Fruit fly (Drosophila melanogaster) whole organism, pupa: ENCODE results near the gene CG5466.

Experiments used
- CG10348 ChIP-seq: fragments of 200-800 bp; sonication (Bioruptor generic); IDR thresholded peaks from 2 replicates; pipeline ENCODE4 v1.3.6; 2022; ENCODE audit warnings: missing biosample characterization, missing genetic modification characterization
- CG12605 ChIP-seq: fragments of 200-800 bp; sonication (Bioruptor generic); IDR thresholded peaks from 2 replicates; pipeline ENCODE4 v1.3.6; 2022; ENCODE audit warnings: missing biosample characterization, missing genetic modification characterization
- CG13204 ChIP-seq: fragments of 200-800 bp; sonication (Bioruptor generic); optimal IDR thresholded peaks from 2 replicates; lab custom pipeline; 2018; ENCODE audit warnings: missing biosample characterization, mild to moderate bottlenecking, missing genetic modification characterization, moderate library complexity
- CG14655 ChIP-seq: fragments of 200-800 bp; sonication (Bioruptor generic); optimal IDR thresholded peaks from 3 replicates; lab custom pipeline; 2017; ENCODE audit warnings: mild to moderate bottlenecking, missing biosample characterization, missing genetic modification reagents, missing genetic modification characterization
- CG15710 ChIP-seq: fragments of 200-800 bp; sonication (Bioruptor generic); optimal IDR thresholded peaks from 2 replicates; lab custom pipeline; 2018; ENCODE audit warnings: missing biosample characterization, mild to moderate bottlenecking, missing genetic modification characterization, moderate library complexity
- CG17806 ChIP-seq: fragments of 200-800 bp; sonication (Bioruptor generic); optimal IDR thresholded peaks from 2 replicates; lab custom pipeline; 2018; ENCODE audit warnings: missing biosample characterization, mild to moderate bottlenecking, missing genetic modification characterization, moderate library complexity
- CG32121 ChIP-seq: fragments of 200-800 bp; sonication (Bioruptor generic); IDR thresholded peaks from 2 replicates; pipeline ENCODE4 v1.3.6; 2022; ENCODE audit warnings: missing biosample characterization, missing genetic modification characterization
- CG34367 ChIP-seq: fragments of 200-800 bp; sonication (Bioruptor generic); optimal IDR thresholded peaks from 2 replicates; lab custom pipeline; 2018; ENCODE audit warnings: missing biosample characterization, mild to moderate bottlenecking, missing genetic modification characterization
- CG4496 ChIP-seq: fragments of 200-800 bp; sonication (Bioruptor generic); IDR thresholded peaks from 3 replicates; pipeline ENCODE4 v1.3.6; 2022; ENCODE audit warnings: missing biosample characterization, missing genetic modification characterization
- CG8159 ChIP-seq: fragments of 200-800 bp; sonication (Bioruptor generic); optimal IDR thresholded peaks from 3 replicates; lab custom pipeline; 2018; ENCODE audit warnings: missing biosample characterization, mild to moderate bottlenecking, missing genetic modification characterization, moderate library complexity
- CG8301 ChIP-seq: fragments of 200-800 bp; sonication (Bioruptor generic); optimal IDR thresholded peaks from 2 replicates; lab custom pipeline; 2018; ENCODE audit warnings: missing biosample characterization, mild to moderate bottlenecking, missing genetic modification characterization
- CG9948 ChIP-seq: fragments of 200-800 bp; sonication (Bioruptor generic); optimal IDR thresholded peaks from 2 replicates; lab custom pipeline; 2018; ENCODE audit warnings: missing biosample characterization, mild to moderate bottlenecking, missing genetic modification characterization, moderate library complexity
- D1 ChIP-seq: fragments of 200-800 bp; sonication (Bioruptor generic); optimal IDR thresholded peaks from 2 replicates; lab custom pipeline; 2018; ENCODE audit warnings: missing biosample characterization, mild to moderate bottlenecking, missing genetic modification characterization, moderate library complexity
- EcR ChIP-seq: fragments of 200-800 bp; sonication (Bioruptor generic); optimal IDR thresholded peaks from 3 replicates; lab custom pipeline; 2019; ENCODE audit warnings: missing biosample characterization, missing genetic modification characterization, mild to moderate bottlenecking, moderate library complexity, missing genetic modification reagents
- Ets98B ChIP-seq: fragments of 200-800 bp; sonication (Bioruptor generic); IDR thresholded peaks from 2 replicates; pipeline ENCODE4 v1.3.6; 2022; ENCODE audit warnings: missing biosample characterization, missing genetic modification characterization
- Pif1A ChIP-seq: fragments of 200-800 bp; sonication (Bioruptor generic); optimal IDR thresholded peaks from 3 replicates; lab custom pipeline; 2016; ENCODE audit warnings: missing biosample characterization, missing genetic modification characterization
- Pif1B ChIP-seq: fragments of 200-800 bp; sonication (Bioruptor generic); optimal IDR thresholded peaks from 3 replicates; lab custom pipeline; 2016; ENCODE audit warnings: missing biosample characterization, missing genetic modification characterization
- Snoo ChIP-seq: fragments of 200-800 bp; sonication (Bioruptor generic); optimal IDR thresholded peaks from 3 replicates; lab custom pipeline; 2017; ENCODE audit warnings: missing biosample characterization, mild to moderate bottlenecking, missing genetic modification characterization, inconsistent platforms
- fd96Ca ChIP-seq: fragments of 200-800 bp; sonication (Bioruptor generic); IDR thresholded peaks from 3 replicates; pipeline ENCODE4 v1.3.6; 2022; ENCODE audit warnings: missing biosample characterization, missing genetic modification characterization
- gl ChIP-seq: fragments of 200-800 bp; sonication (Bioruptor generic); optimal IDR thresholded peaks from 2 replicates; lab custom pipeline; 2018; ENCODE audit warnings: missing biosample characterization, mild to moderate bottlenecking, missing genetic modification characterization
- rn ChIP-seq: fragments of 200-800 bp; sonication (Bioruptor generic); IDR thresholded peaks from 2 replicates; pipeline ENCODE4 v1.3.6; 2022; ENCODE audit warnings: missing biosample characterization, missing genetic modification characterization

The CG5466 gene

dm6 chr3R:20597407-20598325 lies 20.0 kb upstream of the CG5466 start:
- TF ChIP-seq Ets98B (GFP tag; lab: Robert Waterston, UW) (no peak), CG13204 (peak; percentile 41), CG32121 (GFP tag; lab: Robert Waterston, UW) (no peak), Snoo (tag; lab: Kevin White, UChicago) (no peak)

- TF ChIP-seq D1 (tag; lab: Kevin White, UChicago): no peak
- TF ChIP-seq CG32121 (GFP tag; lab: Robert Waterston, UW): no peak
- TF ChIP-seq CG17806 (tag; lab: Kevin White, UChicago): no peak
- no peak for TF ChIP-seq CG15710 (tag; lab: Kevin White, UChicago)
- no peak for TF ChIP-seq Ets98B (GFP tag; lab: Robert Waterston, UW)
- TF ChIP-seq Snoo (tag; lab: Kevin White, UChicago): no peak
- TF ChIP-seq CG4496 (GFP tag; lab: Robert Waterston, UW): no peak
- no peak for TF ChIP-seq CG13204
- no peak for TF ChIP-seq CG12605
- TF ChIP-seq gl (tag; lab: Kevin White, UChicago): no peak
- TF ChIP-seq Pif1B: no peak
- no peak for TF ChIP-seq CG14655 (GFP tag; lab: Kevin White, UChicago)
- TF ChIP-seq CG34367 (tag; lab: Kevin White, UChicago): no peak
- TF ChIP-seq CG10348 (GFP tag; lab: Robert Waterston, UW): no peak
These were observed 17.6 kb upstream of the CG5466 start for dm6 chr3R:20600109-20600508.

- TF ChIP-seq rn (GFP tag; lab: Robert Waterston, UW): no peak
- no peak for TF ChIP-seq CG13204
- TF ChIP-seq EcR (GFP tag; lab: Kevin White, UChicago): no peak
- TF ChIP-seq CG32121 (GFP tag; lab: Robert Waterston, UW): no peak
- TF ChIP-seq CG4496 (GFP tag; lab: Robert Waterston, UW): no peak
- no peak for TF ChIP-seq CG10348 (GFP tag; lab: Robert Waterston, UW)
- TF ChIP-seq gl (tag; lab: Kevin White, UChicago): no peak
- no peak for TF ChIP-seq CG9948
- no peak for TF ChIP-seq Pif1A (GFP tag; lab: Kevin White, UChicago)
- no peak for TF ChIP-seq CG8159 (tag; lab: Kevin White, UChicago)
- TF ChIP-seq CG12605: no peak
- no peak for TF ChIP-seq Snoo (tag; lab: Kevin White, UChicago)
- TF ChIP-seq CG17806 (tag; lab: Kevin White, UChicago): no peak
- TF ChIP-seq CG15710 (tag; lab: Kevin White, UChicago): no peak
- no peak for TF ChIP-seq CG8301 (tag; lab: Kevin White, UChicago)
- TF ChIP-seq Ets98B (GFP tag; lab: Robert Waterston, UW): no peak
- TF ChIP-seq fd96Ca: no peak
- TF ChIP-seq Pif1B: no peak
- TF ChIP-seq CG14655 (GFP tag; lab: Kevin White, UChicago): no peak
These were observed 15.1 kb upstream of the CG5466 start for dm6 chr3R:20602599-20602998.

dm6 chr3R:20604078-20604477 lies 13.6 kb upstream of the CG5466 start:
- TF ChIP-seq Ets98B (GFP tag; lab: Robert Waterston, UW) (peak; percentile 69), CG8159 (tag; lab: Kevin White, UChicago) (no peak), CG8301 (tag; lab: Kevin White, UChicago) (no peak), rn (GFP tag; lab: Robert Waterston, UW) (no peak), CG10348 (GFP tag; lab: Robert Waterston, UW) (no peak), EcR (GFP tag; lab: Kevin White, UChicago) (peak; percentile 20), CG15710 (tag; lab: Kevin White, UChicago) (no peak), CG17806 (tag; lab: Kevin White, UChicago) (no peak), D1 (tag; lab: Kevin White, UChicago) (no peak), CG14655 (GFP tag; lab: Kevin White, UChicago) (no peak), Pif1A (GFP tag; lab: Kevin White, UChicago) (no peak), Snoo (tag; lab: Kevin White, UChicago) (no peak), gl (tag; lab: Kevin White, UChicago) (no peak), fd96Ca (no peak), CG12605 (no peak), CG34367 (tag; lab: Kevin White, UChicago) (no peak), CG9948 (no peak), CG4496 (GFP tag; lab: Robert Waterston, UW) (peak; percentile 87), Pif1B (no peak), CG32121 (GFP tag; lab: Robert Waterston, UW) (peak; percentile 71), CG13204 (peak; percentile 27)

- TF ChIP-seq EcR (GFP tag; lab: Kevin White, UChicago) (no peak), fd96Ca (no peak), CG15710 (tag; lab: Kevin White, UChicago) (no peak), CG12605 (no peak), CG10348 (GFP tag; lab: Robert Waterston, UW) (no peak), CG4496 (GFP tag; lab: Robert Waterston, UW) (no peak)
These were observed 12.6 kb upstream of the CG5466 start for dm6 chr3R:20605078-20605477.
